Worm (Caenorhabditis elegans): ENCODE data around the gene ccdc-149.

DNA sequence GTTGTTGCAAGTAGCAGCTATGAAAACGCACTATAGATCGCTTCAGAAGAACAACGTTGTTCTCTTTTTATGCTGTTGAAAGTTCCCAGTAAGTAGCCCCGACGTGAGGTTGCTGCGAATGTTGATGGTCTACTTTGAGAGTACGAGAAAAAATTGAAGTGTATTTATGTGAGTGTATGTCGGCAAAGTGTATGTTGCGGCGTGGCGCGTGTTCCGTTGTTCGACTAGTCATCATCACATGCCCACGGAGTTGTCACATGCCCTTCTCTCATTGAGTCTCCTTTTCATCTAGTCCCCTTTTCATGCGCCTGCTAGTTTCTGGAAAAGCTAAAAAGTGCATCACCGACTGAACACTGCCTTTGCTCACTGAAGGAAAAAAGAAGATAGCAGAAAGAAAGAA, 39.4 kb downstream of the ccdc-149 start:
- TF ChIP-seq nhr-11 (tag; optimal IDR thresholded peaks at IDR 0.05), result no peak
- no peak for TF ChIP-seq ama-1 (optimal IDR thresholded peaks at IDR 0.05)
- TF ChIP-seq hlh-30 (tag; optimal IDR thresholded peaks at IDR 0.05; ENCODE audit: insufficient read depth), result peak; percentile 64
- no peak for TF ChIP-seq tbx-7 (tag; optimal IDR thresholded peaks at IDR 0.05)
- TF ChIP-seq ceh-2 (tag; optimal IDR thresholded peaks at IDR 0.05), result no peak
- no peak for TF ChIP-seq eyg-1 (tag; optimal IDR thresholded peaks at IDR 0.05)
- TF ChIP-seq pros-1 (tag; optimal IDR thresholded peaks at IDR 0.05), result no peak
- TF ChIP-seq lin-11 (tag; optimal IDR thresholded peaks at IDR 0.05), result no peak
- TF ChIP-seq ceh-6 (GFP tag; optimal IDR thresholded peaks at IDR 0.05), result no peak
- TF ChIP-seq ahr-1 (tag; optimal IDR thresholded peaks at IDR 0.05), result no peak
- no peak for TF ChIP-seq unc-3 (GFP tag; conservative IDR thresholded peaks at IDR 0.05)
- no peak for TF ChIP-seq unc-3 (tag; optimal IDR thresholded peaks at IDR 0.05)
- TF ChIP-seq zip-5 (tag; optimal IDR thresholded peaks at IDR 0.05), result no peak
- TF ChIP-seq ref-2 (tag; optimal IDR thresholded peaks at IDR 0.05), result no peak

Data from whole organism, late embryonic.